Worm (Caenorhabditis elegans) whole organism, L1 larva: Measurements from ENCODE around the gene scl-21.

Source experiments
- C16A3.4 ChIP-seq: fragments of 150-350 bp; optimal IDR thresholded peaks from 2 replicates; lab custom pipeline; 2014; ENCODE audit warnings: missing biosample characterization, missing genetic modification characterization
- aly-2 ChIP-seq: fragments of 150-350 bp; optimal IDR thresholded peaks from 2 replicates; lab custom pipeline; 2014; ENCODE audit warnings: missing biosample characterization, missing genetic modification characterization
- blmp-1 ChIP-seq: fragments of 150-350 bp; optimal IDR thresholded peaks from 2 replicates; lab custom pipeline; 2014; ENCODE audit warnings: missing biosample characterization, missing genetic modification characterization
- ceh-63 ChIP-seq: fragments of 200-800 bp; sonication (Bioruptor generic); optimal IDR thresholded peaks from 2 replicates; lab custom pipeline; 2018; ENCODE audit warnings: mild to moderate bottlenecking, missing genetic modification characterization, missing compliant biosample characterization
- ceh-8 ChIP-seq: fragments of 200-800 bp; sonication (Bioruptor generic); optimal IDR thresholded peaks from 2 replicates; lab custom pipeline; 2018; ENCODE audit warnings: mild to moderate bottlenecking, missing genetic modification characterization, moderate library complexity, missing compliant biosample characterization
- ceh-82 ChIP-seq, 3 experiments: fragments of 150-350 bp in 1 of 3; sonication (generic microtip) in 2 of 3; optimal IDR thresholded peaks; 2 replicates each; lab custom pipeline; 2014 to 2017; ENCODE audit warnings: missing biosample characterization in 3 of 3, missing genetic modification characterization in 3 of 3
- ceh-88 ChIP-seq: fragments of 200-800 bp; sonication (Bioruptor generic); IDR thresholded peaks from 2 replicates; pipeline ENCODE4 v1.3.6; 2022; ENCODE audit warnings: missing genetic modification characterization, missing compliant biosample characterization
- dpl-1 ChIP-seq, 3 experiments: fragments of 150-350 bp in 2 of 3; sonication (generic microtip) in 1 of 3; optimal IDR thresholded peaks; 2 replicates each; lab custom pipeline; 2014 to 2017; ENCODE audit warnings: missing biosample characterization in 3 of 3, missing genetic modification characterization in 3 of 3, missing genetic modification reagents in 3 of 3
- dsc-1 ChIP-seq: sonication (generic microtip); optimal IDR thresholded peaks from 2 replicates; lab custom pipeline; 2016; ENCODE audit warnings: mild to moderate bottlenecking, missing genetic modification characterization, missing compliant biosample characterization
- efl-1 ChIP-seq, 4 experiments: fragments of 150-350 bp; optimal IDR thresholded peaks in 3 of 4; peaks in 1 of 4; 1 replicate in 1 of 4; 2 replicates in 3 of 4; lab custom pipeline; 2014; ENCODE audit warnings: missing biosample characterization in 2 of 4, missing genetic modification characterization in 2 of 4, missing genetic modification reagents in 2 of 4
- efl-3 ChIP-seq: fragments of 200-800 bp; sonication (Bioruptor generic); optimal IDR thresholded peaks from 2 replicates; lab custom pipeline; 2018; ENCODE audit warnings: mild to moderate bottlenecking, missing genetic modification characterization, missing compliant biosample characterization
- egl-13 ChIP-seq: sonication (generic microtip); optimal IDR thresholded peaks from 2 replicates; lab custom pipeline; 2016; ENCODE audit warnings: missing genotype, missing genetic modification reagents, missing genetic modification characterization, missing compliant biosample characterization
- elt-3 ChIP-seq, 6 experiments: fragments of 150-350 bp in 1 of 6; sonication (generic microtip); optimal IDR thresholded peaks; 2 replicates each; lab custom pipeline; 2017 to 2018; ENCODE audit warnings: missing biosample characterization in 6 of 6, missing genetic modification characterization in 6 of 6, inconsistent platforms in 1 of 6
- ets-5 ChIP-seq: fragments of 200-800 bp; sonication (Bioruptor generic); IDR thresholded peaks from 2 replicates; pipeline ENCODE4 v1.3.6; 2022; ENCODE audit warnings: missing genetic modification characterization, missing compliant biosample characterization
- fkh-10 ChIP-seq: sonication (generic microtip); optimal IDR thresholded peaks from 2 replicates; lab custom pipeline; 2017; ENCODE audit warnings: missing biosample characterization, missing genetic modification reagents, missing genetic modification characterization
- fkh-8 ChIP-seq: sonication (generic microtip); optimal IDR thresholded peaks from 2 replicates; lab custom pipeline; 2016; ENCODE audit warnings: mild to moderate bottlenecking, missing genetic modification characterization, missing compliant biosample characterization
- fos-1 ChIP-seq: fragments of 150-350 bp; optimal IDR thresholded peaks from 2 replicates; lab custom pipeline; 2014; ENCODE audit warnings: missing biosample characterization, missing genetic modification characterization
- hlh-17 ChIP-seq: fragments of 200-800 bp; sonication (Bioruptor generic); optimal IDR thresholded peaks from 2 replicates; lab custom pipeline; 2018; ENCODE audit warnings: missing genetic modification characterization, mild to moderate bottlenecking, missing compliant biosample characterization, moderate library complexity, borderline replicate concordance
- hlh-4 ChIP-seq: sonication (generic microtip); optimal IDR thresholded peaks from 2 replicates; lab custom pipeline; 2016; ENCODE audit warnings: mild to moderate bottlenecking, missing genetic modification characterization, missing compliant biosample characterization
- irx-1 ChIP-seq: sonication (generic microtip); optimal IDR thresholded peaks from 2 replicates; lab custom pipeline; 2016; ENCODE audit warnings: missing genetic modification characterization, missing compliant biosample characterization
- isw-1 ChIP-seq: fragments of 200-800 bp; sonication (Bioruptor generic); IDR thresholded peaks from 2 replicates; pipeline ENCODE4 v1.3.6; 2022; ENCODE audit warnings: missing genetic modification characterization, missing compliant biosample characterization
- jun-1 ChIP-seq: fragments of 150-350 bp; optimal IDR thresholded peaks from 2 replicates; lab custom pipeline; 2014; ENCODE audit warnings: missing biosample characterization, missing genetic modification reagents, missing genetic modification characterization
- lin-35 ChIP-seq, 2 experiments: fragments of 150-350 bp; optimal IDR thresholded peaks; 2 replicates each; lab custom pipeline; 2014; ENCODE audit warnings: missing biosample characterization in 2 of 2, missing genetic modification characterization in 2 of 2, missing genetic modification reagents in 2 of 2
- lin-39 ChIP-seq: fragments of 150-350 bp; optimal IDR thresholded peaks from 2 replicates; lab custom pipeline; 2014; ENCODE audit warnings: missing biosample characterization, missing genetic modification reagents, missing genetic modification characterization
- lsy-2 ChIP-seq, 2 experiments: fragments of 150-350 bp; optimal IDR thresholded peaks; 2 replicates each; lab custom pipeline; 2014; ENCODE audit warnings: missing biosample characterization in 2 of 2, missing genetic modification characterization in 2 of 2
- mab-9 ChIP-seq: fragments of 200-800 bp; sonication (Bioruptor generic); IDR thresholded peaks from 2 replicates; pipeline ENCODE4 v1.3.6; 2022; ENCODE audit warnings: missing genetic modification reagents, missing genetic modification characterization, missing compliant biosample characterization
- mdl-1 ChIP-seq, 2 experiments: fragments of 150-350 bp; optimal IDR thresholded peaks; 2 replicates each; lab custom pipeline; 2014 to 2017; ENCODE audit warnings: missing biosample characterization in 2 of 2, missing genetic modification characterization in 2 of 2, inconsistent platforms in 1 of 2
- mef-2 ChIP-seq: fragments of 150-350 bp; optimal IDR thresholded peaks from 2 replicates; lab custom pipeline; 2014; ENCODE audit warnings: missing biosample characterization, missing genetic modification characterization
- nhr-11 ChIP-seq: fragments of 150-350 bp; optimal IDR thresholded peaks from 2 replicates; lab custom pipeline; 2014; ENCODE audit warnings: missing biosample characterization, missing genetic modification characterization
- nhr-12 ChIP-seq: sonication (generic microtip); optimal IDR thresholded peaks from 2 replicates; lab custom pipeline; 2017; ENCODE audit warnings: missing biosample characterization, missing genetic modification characterization
- nhr-19 ChIP-seq: fragments of 200-800 bp; sonication (Bioruptor generic); conservative IDR thresholded peaks from 2 replicates; pipeline ENCODE4 v1.3.6; 2022; ENCODE audit warnings: missing genetic modification characterization, missing compliant biosample characterization
- nhr-20 ChIP-seq: sonication (generic microtip); optimal IDR thresholded peaks from 2 replicates; lab custom pipeline; 2016; ENCODE audit warnings: mild to moderate bottlenecking, missing genetic modification characterization, missing compliant biosample characterization
- nhr-237 ChIP-seq: fragments of 150-350 bp; optimal IDR thresholded peaks from 2 replicates; lab custom pipeline; 2014; ENCODE audit warnings: missing biosample characterization, missing genetic modification characterization
- nhr-28 ChIP-seq: fragments of 150-350 bp; optimal IDR thresholded peaks from 2 replicates; lab custom pipeline; 2014; ENCODE audit warnings: missing biosample characterization, missing genetic modification characterization
- nhr-47 ChIP-seq: sonication (generic microtip); optimal IDR thresholded peaks from 2 replicates; lab custom pipeline; 2016; ENCODE audit warnings: mild to moderate bottlenecking, missing genetic modification characterization, moderate library complexity, missing compliant biosample characterization
- nhr-71 ChIP-seq: sonication (generic microtip); optimal IDR thresholded peaks from 2 replicates; lab custom pipeline; 2016; ENCODE audit warnings: mild to moderate bottlenecking, missing genetic modification characterization, moderate library complexity, missing compliant biosample characterization
- nhr-76 ChIP-seq: sonication (generic microtip); optimal IDR thresholded peaks from 2 replicates; lab custom pipeline; 2017; ENCODE audit warnings: missing biosample characterization, missing genetic modification characterization
- nhr-77 ChIP-seq: fragments of 150-350 bp; optimal IDR thresholded peaks from 2 replicates; lab custom pipeline; 2014; ENCODE audit warnings: missing biosample characterization, missing genetic modification characterization
- nhr-84 ChIP-seq: sonication (generic microtip); optimal IDR thresholded peaks from 2 replicates; lab custom pipeline; 2017; ENCODE audit warnings: missing biosample characterization, missing genetic modification characterization
- nhr-85 ChIP-seq: sonication (generic microtip); peaks from one replicate; lab custom pipeline; 2016; ENCODE audit warnings: missing genetic modification characterization, inconsistent platforms, missing compliant biosample characterization
- nhr-90 ChIP-seq: sonication (generic microtip); optimal IDR thresholded peaks from 2 replicates; lab custom pipeline; 2016; ENCODE audit warnings: mild to moderate bottlenecking, missing genetic modification characterization, missing compliant biosample characterization; ENCODE audit not compliant: poor library complexity
- pag-3 ChIP-seq: sonication (generic microtip); optimal IDR thresholded peaks from 2 replicates; lab custom pipeline; 2017; ENCODE audit warnings: missing genetic modification characterization, mild to moderate bottlenecking, missing compliant biosample characterization, antibody characterized with exemption, borderline replicate concordance; ENCODE audit not compliant: insufficient read depth
- pax-3 ChIP-seq: fragments of 200-800 bp; sonication (Bioruptor generic); optimal IDR thresholded peaks from 2 replicates; lab custom pipeline; 2018; ENCODE audit warnings: mild to moderate bottlenecking, missing genetic modification characterization, moderate library complexity, missing compliant biosample characterization
- pqm-1 ChIP-seq: sonication (generic microtip); optimal IDR thresholded peaks from 3 replicates; lab custom pipeline; 2017; ENCODE audit warnings: missing biosample characterization, missing genetic modification characterization
- rnt-1 ChIP-seq: sonication (generic microtip); optimal IDR thresholded peaks from 2 replicates; lab custom pipeline; 2016; ENCODE audit warnings: mild to moderate bottlenecking, missing genetic modification characterization, moderate library complexity, missing compliant biosample characterization
- snpc-4 ChIP-seq: fragments of 150-350 bp; optimal IDR thresholded peaks from 2 replicates; lab custom pipeline; 2014; ENCODE audit warnings: missing biosample characterization, missing genetic modification characterization
- sptf-1 ChIP-seq: fragments of 150-350 bp; optimal IDR thresholded peaks from 2 replicates; lab custom pipeline; 2014; ENCODE audit warnings: missing biosample characterization, missing genetic modification characterization
- unc-30 ChIP-seq: sonication (generic microtip); optimal IDR thresholded peaks from 2 replicates; lab custom pipeline; 2017; ENCODE audit warnings: missing biosample characterization, missing genetic modification characterization
- unc-62 ChIP-seq: fragments of 150-350 bp; optimal IDR thresholded peaks from 2 replicates; lab custom pipeline; 2014; ENCODE audit warnings: missing biosample characterization, missing genetic modification reagents, missing genetic modification characterization
- unc-86 ChIP-seq: sonication (generic microtip); optimal IDR thresholded peaks from 2 replicates; lab custom pipeline; 2016; ENCODE audit warnings: missing genetic modification characterization, missing compliant biosample characterization
- zip-4 ChIP-seq: fragments of 200-800 bp; sonication (Bioruptor generic); optimal IDR thresholded peaks from 2 replicates; lab custom pipeline; 2018; ENCODE audit warnings: mild to moderate bottlenecking, missing genetic modification characterization, moderate library complexity, missing compliant biosample characterization

Gene scl-21

DNA sequence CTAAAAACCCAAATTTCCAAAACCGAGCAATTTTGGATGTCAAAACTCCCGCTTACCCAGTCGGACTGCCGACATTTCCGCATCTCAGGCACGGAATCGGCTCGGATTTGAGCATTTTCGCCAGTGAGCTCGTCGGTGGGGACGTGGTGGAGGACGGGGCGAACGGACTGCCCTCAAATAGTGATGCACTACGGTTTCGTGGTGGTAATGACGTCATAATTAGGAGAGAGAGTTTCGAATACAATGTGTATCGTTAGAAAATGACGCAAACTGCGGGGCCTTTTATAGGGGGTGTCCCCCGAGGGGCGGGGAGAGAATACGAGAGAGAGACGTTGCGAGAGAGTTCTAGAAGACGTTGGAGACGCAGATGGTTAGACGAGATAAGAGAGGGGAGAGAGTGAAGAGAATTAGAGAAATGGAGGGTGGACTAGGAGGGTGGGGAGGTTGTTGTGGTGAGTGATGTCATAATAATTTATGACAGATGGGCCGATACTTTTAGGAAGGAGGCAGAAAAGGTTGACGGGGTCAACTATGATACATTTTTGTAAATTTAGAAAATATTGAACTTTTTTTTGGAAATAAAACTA, 27.2 kb upstream of the scl-21 start (continued):
- TF ChIP-seq efl-1 (optimal IDR thresholded peaks at IDR 0.05; lab: Kevin White, UChicago), result peak; percentile 76 to 86
- TF ChIP-seq efl-1 (GFP tag; optimal IDR thresholded peaks at IDR 0.05 in 1 of 2; lab: Kevin White, UChicago), result peak; percentile 30 to 90
- TF ChIP-seq nhr-76, result no peak
- peak; percentile 29 for TF ChIP-seq C16A3.4 (tag; lab: Kevin White, UChicago)
- TF ChIP-seq fkh-8 (tag; lab: Kevin White, UChicago), result peak; percentile 94
- TF ChIP-seq blmp-1, result peak; percentile 72
- no peak for TF ChIP-seq pqm-1
- peak; percentile 61 for TF ChIP-seq ceh-8
- TF ChIP-seq efl-3 (GFP tag; lab: Kevin White, UChicago), result no peak
- no peak for TF ChIP-seq ets-5 (GFP tag; lab: Robert Waterston, UW)
- TF ChIP-seq mef-2 (tag; lab: Kevin White, UChicago), result peak; percentile 51
- TF ChIP-seq elt-3 (tag; optimal IDR thresholded peaks at IDR 0.05; lab: Kevin White, UChicago), result peak in 5 of 6 experiments; percentile 25 to 93 (median 77)
- TF ChIP-seq ceh-63 (GFP tag; lab: Kevin White, UChicago), result no peak
- TF ChIP-seq unc-30 (tag; lab: Kevin White, UChicago), result no peak
- no peak for TF ChIP-seq nhr-12 (tag; lab: Kevin White, UChicago)
- peak; percentile 77 for TF ChIP-seq irx-1
- TF ChIP-seq pag-3 (tag; lab: Kevin White, UChicago), result no peak
- TF ChIP-seq hlh-4, result no peak
- no peak for TF ChIP-seq hlh-17 (GFP tag; lab: Kevin White, UChicago)
- peak; percentile 87 for TF ChIP-seq mab-9 (GFP tag; lab: Robert Waterston, UW)
- TF ChIP-seq lsy-2 (tag; optimal IDR thresholded peaks at IDR 0.05; lab: Kevin White, UChicago), result peak; percentile 76 to 85
- TF ChIP-seq fkh-10 (GFP tag; lab: Kevin White, UChicago), result peak; percentile 19
- peak; percentile 47 to 56 (median 50) for TF ChIP-seq dpl-1 (GFP tag; optimal IDR thresholded peaks at IDR 0.05; lab: Kevin White, UChicago)
- TF ChIP-seq nhr-11 (tag; lab: Kevin White, UChicago), result peak; percentile 35
- peak; percentile 62 to 86 (median 82) for TF ChIP-seq ceh-82 (tag; optimal IDR thresholded peaks at IDR 0.05; lab: Kevin White, UChicago)
- peak; percentile 81 for TF ChIP-seq rnt-1 (tag; lab: Kevin White, UChicago)
- TF ChIP-seq nhr-237 (tag; lab: Kevin White, UChicago), result peak; percentile 59
- TF ChIP-seq nhr-90 (tag; lab: Kevin White, UChicago), result peak; percentile 88
- TF ChIP-seq jun-1, result peak; percentile 88
- TF ChIP-seq mdl-1 (tag; optimal IDR thresholded peaks at IDR 0.05; lab: Kevin White, UChicago), result peak in 1 of 2 experiments; percentile 90
- peak; percentile 85 for TF ChIP-seq egl-13
- TF ChIP-seq nhr-85 (tag; lab: Kevin White, UChicago), result peak; percentile 100
- TF ChIP-seq nhr-77 (tag; lab: Kevin White, UChicago), result peak; percentile 21
- peak; percentile 94 for TF ChIP-seq nhr-20 (tag; lab: Kevin White, UChicago)
- peak; percentile 68 for TF ChIP-seq zip-4 (GFP tag; lab: Kevin White, UChicago)
- TF ChIP-seq nhr-84, result no peak
- peak; percentile 66 for TF ChIP-seq lin-39 (tag; lab: Kevin White, UChicago)
- no peak for TF ChIP-seq nhr-28 (tag; lab: Kevin White, UChicago)
- TF ChIP-seq unc-86, result peak; percentile 96
- TF ChIP-seq nhr-19 (GFP tag; lab: Robert Waterston, UW), result peak; percentile 97
- peak; percentile 81 for TF ChIP-seq pax-3 (tag; lab: Kevin White, UChicago)
- TF ChIP-seq nhr-47 (tag; lab: Kevin White, UChicago), result peak; percentile 94
- TF ChIP-seq isw-1 (GFP tag; lab: Robert Waterston, UW), result peak; percentile 76
- peak; percentile 76 for TF ChIP-seq unc-62
- no peak for TF ChIP-seq sptf-1 (tag; lab: Kevin White, UChicago)
- TF ChIP-seq lin-35 (GFP tag; optimal IDR thresholded peaks at IDR 0.05; lab: Kevin White, UChicago), result peak; percentile 61 to 80
- peak; percentile 50 for TF ChIP-seq snpc-4 (tag; lab: Kevin White, UChicago)
- peak; percentile 70 for TF ChIP-seq ceh-88 (GFP tag; lab: Robert Waterston, UW)
- peak; percentile 73 for TF ChIP-seq dsc-1 (tag; lab: Kevin White, UChicago)
- TF ChIP-seq nhr-71 (tag; lab: Kevin White, UChicago), result peak; percentile 98
- no peak for TF ChIP-seq aly-2
- TF ChIP-seq fos-1 (tag; lab: Kevin White, UChicago), result peak; percentile 59
